Worm (Caenorhabditis elegans) whole organism, early embryonic: ENCODE data around the gene athp-1.

ENCODE experiments used
- ama-1 ChIP-seq: fragments of 150-350 bp; optimal IDR thresholded peaks from 2 replicates; lab custom pipeline; 2014
- ets-7 ChIP-seq: sonication (generic microtip); optimal IDR thresholded peaks from 2 replicates; lab custom pipeline; 2016; ENCODE audit warnings: missing genotype, missing genetic modification characterization, missing compliant biosample characterization
- flt-1 ChIP-seq: fragments of 200-800 bp; sonication (Bioruptor generic); IDR thresholded peaks from 2 replicates; pipeline ENCODE4 v1.3.6; 2022; ENCODE audit warnings: missing genetic modification characterization, missing compliant biosample characterization
- hmg-4 ChIP-seq: fragments of 200-800 bp; sonication (Bioruptor generic); optimal IDR thresholded peaks from 2 replicates; lab custom pipeline; 2018; ENCODE audit warnings: mild to moderate bottlenecking, missing genetic modification characterization, missing compliant biosample characterization

ce11 chrIII:10880083-10880482 is 1.5 kb upstream of the athp-1 start, which contains the start of gene C44B9.3:
- TF ChIP-seq flt-1 (GFP tag; lab: Robert Waterston, UW): no peak
- TF ChIP-seq ets-7 (tag; lab: Kevin White, UChicago): no peak
- TF ChIP-seq hmg-4 (GFP tag; lab: Kevin White, UChicago): no peak
- TF ChIP-seq ama-1 (lab: Kevin White, UChicago): no peak
